Worm (Caenorhabditis elegans) whole organism, midembryonic: ENCODE data around the gene Y102A11A.9.
"Not testable (repeated sequence)": the region's sequence is repeated elsewhere in the genome, so short reads cannot be mapped to it uniquely, and the experiment has no call there.

ENCODE experiments used
- T22C8.4 ChIP-seq: fragments of 200-800 bp; sonication (Bioruptor generic); IDR thresholded peaks from 2 replicates; pipeline ENCODE4 v1.3.6; 2022; ENCODE audit warnings: missing genetic modification characterization, missing compliant biosample characterization
- cog-1 ChIP-seq: sonication (generic microtip); optimal IDR thresholded peaks from 2 replicates; lab custom pipeline; 2016; ENCODE audit warnings: missing genetic modification characterization, missing compliant biosample characterization
- flt-1 ChIP-seq: fragments of 200-800 bp; sonication (Bioruptor generic); IDR thresholded peaks from 2 replicates; pipeline ENCODE4 v1.3.6; 2022; ENCODE audit warnings: missing genetic modification characterization, missing compliant biosample characterization
- klf-2 ChIP-seq: fragments of 200-800 bp; sonication (Bioruptor generic); conservative IDR thresholded peaks from 2 replicates; pipeline ENCODE4 v1.3.6; 2022; ENCODE audit warnings: missing genetic modification reagents, missing genetic modification characterization, missing compliant biosample characterization
- med-1 ChIP-seq: sonication (generic microtip); optimal IDR thresholded peaks from 2 replicates; lab custom pipeline; 2017; ENCODE audit warnings: missing genetic modification characterization, mild to moderate bottlenecking, missing compliant biosample characterization, antibody characterized with exemption, missing genetic modification reagents; ENCODE audit not compliant: insufficient read depth
- ref-1 ChIP-seq: fragments of 200-800 bp; sonication (Bioruptor generic); conservative IDR thresholded peaks from 2 replicates; pipeline ENCODE4 v1.3.6; 2022; ENCODE audit warnings: missing genetic modification reagents, missing genetic modification characterization, missing compliant biosample characterization
- tab-1 ChIP-seq: fragments of 200-800 bp; sonication (Bioruptor generic); IDR thresholded peaks from 2 replicates; pipeline ENCODE4 v1.3.6; 2022; ENCODE audit warnings: missing genetic modification characterization, missing compliant biosample characterization
- ztf-23 ChIP-seq: fragments of 200-800 bp; sonication (Bioruptor generic); IDR thresholded peaks from 2 replicates; pipeline ENCODE4 v1.3.6; 2022; ENCODE audit warnings: missing genetic modification reagents, missing genetic modification characterization, missing compliant biosample characterization
- ztf-29 ChIP-seq: fragments of 200-800 bp; sonication (Bioruptor generic); IDR thresholded peaks from 2 replicates; pipeline ENCODE4 v1.3.6; 2022; ENCODE audit warnings: missing genetic modification reagents, missing genetic modification characterization, missing compliant biosample characterization

Gene Y102A11A.9

ce11 chrX:2026342-2026741 lies 13.4 kb downstream of the Y102A11A.9 start, which contains the start of gene Y102A11A.2:
Gene Y102A11A.2 (plus strand): TSS chrX:2026642.
- not testable (repeated sequence) for TF ChIP-seq med-1 (GFP tag; lab: Kevin White, UChicago); T22C8.4 (GFP tag; lab: Robert Waterston, UW); tab-1 (GFP tag; lab: Robert Waterston, UW)

- TF ChIP-seq T22C8.4 (GFP tag; lab: Robert Waterston, UW) (no peak), ref-1 (no peak), klf-2 (GFP tag; lab: Robert Waterston, UW) (no peak), med-1 (GFP tag; lab: Kevin White, UChicago) (no peak), ztf-23 (GFP tag; lab: Robert Waterston, UW) (no peak), tab-1 (GFP tag; lab: Robert Waterston, UW) (no peak), cog-1 (tag; lab: Kevin White, UChicago) (no peak), flt-1 (GFP tag; lab: Robert Waterston, UW) (no peak), ztf-29 (no peak)
Measured at ce11 chrX:2030871-2031270, 17.9 kb downstream of the Y102A11A.9 start.

DNA sequence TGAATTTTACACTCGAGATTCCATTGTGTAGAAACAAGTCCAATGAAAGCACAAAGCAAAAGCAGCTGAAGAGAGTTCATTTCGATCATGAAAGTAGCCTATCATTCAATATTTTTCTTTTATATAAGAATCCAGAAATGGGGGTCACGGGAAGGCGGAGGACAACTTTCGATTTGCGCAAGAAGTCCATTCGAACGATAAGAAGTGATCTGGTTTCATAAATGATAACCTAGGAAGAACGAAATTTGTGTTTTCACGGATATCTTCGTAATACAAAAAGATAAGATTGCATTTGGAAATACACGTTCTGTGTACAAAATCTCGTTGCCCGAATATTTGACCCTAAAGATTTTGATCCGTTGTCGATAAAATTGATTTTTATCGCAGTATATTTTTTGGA lies 18.5 kb downstream of the Y102A11A.9 start, which contains the start of gene Y102A11A.5:
Gene Y102A11A.5, minus strand, starts transcription at position 175 of the 400 bp plus-strand sequence.
- TF ChIP-seq flt-1 (GFP tag; lab: Robert Waterston, UW) (no peak), ref-1 (no peak), tab-1 (GFP tag; lab: Robert Waterston, UW) (no peak), ztf-29 (no peak), cog-1 (tag; lab: Kevin White, UChicago) (no peak), med-1 (GFP tag; lab: Kevin White, UChicago) (no peak), T22C8.4 (GFP tag; lab: Robert Waterston, UW) (no peak), klf-2 (GFP tag; lab: Robert Waterston, UW) (no peak), ztf-23 (GFP tag; lab: Robert Waterston, UW) (no peak)

DNA sequence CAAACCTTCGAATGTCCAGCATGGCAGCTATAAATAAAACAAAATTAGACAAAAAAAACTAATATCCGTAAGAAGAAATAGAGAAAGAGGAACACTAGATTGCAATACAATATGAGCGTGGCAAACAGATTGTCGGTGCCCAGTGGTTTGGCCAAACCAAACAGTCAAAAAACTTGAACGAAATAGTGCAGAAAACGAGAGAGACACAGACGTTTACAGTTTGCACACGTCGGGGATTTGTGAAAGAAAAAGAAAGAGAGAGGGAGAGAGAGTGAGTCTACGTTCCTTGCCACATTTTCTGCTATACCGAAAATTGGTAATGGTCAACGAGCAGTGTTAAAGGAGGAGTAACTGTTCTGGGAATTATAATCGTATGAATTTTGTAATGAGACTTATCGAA lies 22.2 kb downstream of the Y102A11A.9 start, which contains the start of gene ergi-1:
Gene ergi-1, minus strand, starts transcription at position 101 of the 400 bp plus-strand sequence.
- no peak for TF ChIP-seq ref-1

ce11 chrX:2039358-2039757 lies 26.4 kb downstream of the Y102A11A.9 start, which contains the start of gene smex-2:
Gene smex-2 (minus strand): TSS chrX:2039458.
- TF ChIP-seq med-1 (GFP tag; lab: Kevin White, UChicago) (no peak), flt-1 (GFP tag; lab: Robert Waterston, UW) (no peak)

ce11 chrX:2040877-2041276 lies 27.9 kb downstream of the Y102A11A.9 start:
- TF ChIP-seq flt-1 (GFP tag; lab: Robert Waterston, UW) (peak; percentile 46; the same call in 1 of the 2 replicates), med-1 (GFP tag; lab: Kevin White, UChicago) (no peak), ztf-29 (no peak), ref-1 (no peak), tab-1 (GFP tag; lab: Robert Waterston, UW) (no peak)

DNA sequence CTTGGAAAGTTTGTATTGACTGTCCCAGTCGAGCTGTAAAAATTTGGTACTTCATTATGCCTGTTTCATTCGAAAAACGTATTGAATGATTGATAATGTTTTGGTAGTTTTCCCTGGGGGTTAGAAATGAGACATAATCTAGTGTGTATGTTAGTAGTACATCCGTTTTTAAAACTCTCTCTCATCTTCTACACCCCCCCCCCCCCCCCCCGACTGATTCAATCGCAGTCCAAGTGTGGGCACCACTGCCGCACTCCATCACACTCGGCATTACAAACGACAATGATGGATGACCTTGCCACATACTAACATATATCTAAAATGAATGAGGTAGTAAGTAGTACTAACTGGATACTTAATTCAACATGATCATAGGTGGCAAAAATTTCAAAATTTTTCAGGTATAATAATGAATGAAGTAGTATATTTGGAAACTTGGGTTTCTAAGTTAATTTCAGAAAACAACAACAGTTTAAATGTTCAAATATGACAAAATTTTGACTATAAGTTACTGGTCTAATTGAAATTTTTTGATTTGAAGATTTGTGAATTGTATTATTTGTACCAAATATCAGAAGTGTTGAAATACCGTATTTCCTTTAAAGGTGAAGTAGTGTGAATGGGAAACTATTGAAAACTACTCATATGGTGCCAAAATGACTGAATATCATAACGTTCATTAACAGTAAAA lies 28.6 kb downstream of the Y102A11A.9 start:
- TF ChIP-seq tab-1 (GFP tag; lab: Robert Waterston, UW) (no peak), ref-1 (no peak), flt-1 (GFP tag; lab: Robert Waterston, UW) (no peak), klf-2 (GFP tag; lab: Robert Waterston, UW) (no peak)

ce11 chrX:2042621-2043020 lies 29.7 kb downstream of the Y102A11A.9 start:
- TF ChIP-seq klf-2 (GFP tag; lab: Robert Waterston, UW) (no peak), tab-1 (GFP tag; lab: Robert Waterston, UW) (0 out of 2 replicates have a peak, but pooled peaks have one; percentile 45)

DNA sequence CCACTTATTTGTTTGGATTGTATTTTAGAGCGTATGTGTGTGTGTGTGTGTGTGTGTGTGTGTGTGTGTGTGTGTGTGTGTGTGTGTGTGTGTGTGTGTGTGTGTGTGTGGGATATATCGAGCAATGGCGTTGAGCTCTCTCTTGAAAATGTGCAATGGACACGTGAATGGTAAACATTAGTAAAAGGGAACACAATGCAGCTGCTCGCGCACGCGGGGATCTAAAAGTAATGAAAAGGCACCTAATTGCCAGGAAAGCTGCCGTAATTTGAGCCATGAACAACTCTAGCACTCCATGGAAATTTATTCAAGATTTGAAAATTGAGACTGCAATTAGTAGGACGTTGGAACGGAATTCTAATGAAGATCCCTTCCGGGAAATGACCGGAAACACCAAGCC lies 30.3 kb downstream of the Y102A11A.9 start:
- TF ChIP-seq tab-1 (GFP tag; lab: Robert Waterston, UW) (peak; percentile 40; the same call in 1 of the 2 replicates), ztf-23 (GFP tag; lab: Robert Waterston, UW) (peak; percentile 53; the same call in 1 of the 2 replicates), ztf-29 (no peak)

DNA sequence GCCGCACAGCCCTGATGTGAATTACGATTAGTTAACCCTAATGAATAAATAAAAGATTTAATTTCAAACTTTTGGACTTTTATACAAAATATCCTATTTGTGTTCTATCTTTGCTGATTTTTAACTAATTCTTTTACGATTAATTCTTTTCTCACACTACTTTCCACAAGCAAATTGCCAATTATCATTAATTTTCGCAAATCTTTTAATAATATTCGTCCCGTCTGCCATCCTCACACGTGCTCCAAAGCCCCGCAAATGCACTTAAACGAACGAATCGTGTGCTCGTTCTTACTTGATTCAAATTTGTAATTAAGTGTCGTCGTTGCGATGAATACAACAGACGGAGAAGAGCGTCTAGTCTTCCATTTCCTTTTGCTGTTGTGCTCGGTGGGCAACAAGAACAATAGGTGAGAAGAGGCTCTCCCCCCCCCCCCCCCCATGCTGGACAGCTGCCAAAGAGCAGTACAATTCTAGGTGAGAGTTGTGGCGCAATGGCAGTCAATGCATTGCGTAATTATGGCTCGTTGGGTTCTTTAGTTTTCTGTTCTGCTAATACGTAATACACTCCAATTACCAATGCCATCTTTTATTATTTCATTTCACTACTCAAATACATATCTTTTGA lies 31.7 kb downstream of the Y102A11A.9 start:
- TF ChIP-seq T22C8.4 (GFP tag; lab: Robert Waterston, UW) (no peak), flt-1 (GFP tag; lab: Robert Waterston, UW) (peak; percentile 59; the same call in 1 of the 2 replicates), ztf-23 (GFP tag; lab: Robert Waterston, UW) (0 out of 2 replicates have a peak, but pooled peaks have one; percentile 53), cog-1 (tag; lab: Kevin White, UChicago) (no peak), tab-1 (GFP tag; lab: Robert Waterston, UW) (0 out of 2 replicates have a peak, but pooled peaks have one; percentile 22), klf-2 (GFP tag; lab: Robert Waterston, UW) (no peak), ref-1 (no peak), ztf-29 (no peak), med-1 (GFP tag; lab: Kevin White, UChicago) (no peak)
